Fruit fly (Drosophila melanogaster) whole organism, adult: ENCODE measurements around the gene Sfp33A4.
A peak's percentile ranks its signal among the peaks of the same experiment; 100 is the strongest.

ENCODE experiments used
- CG11617 ChIP-seq: fragments of 200-800 bp; sonication (Bioruptor generic); optimal IDR thresholded peaks from 2 replicates; lab custom pipeline; 2017; ENCODE audit warnings: mild to moderate bottlenecking, missing biosample characterization, missing genetic modification reagents, missing genetic modification characterization
- CG12768 ChIP-seq: fragments of 200-800 bp; sonication (Bioruptor generic); optimal IDR thresholded peaks from 2 replicates; lab custom pipeline; 2017; ENCODE audit warnings: missing biosample characterization, missing genetic modification characterization, mild to moderate bottlenecking, moderate library complexity, missing genetic modification reagents
- CG14711 ChIP-seq: fragments of 200-800 bp; sonication (Bioruptor generic); optimal IDR thresholded peaks from 2 replicates; lab custom pipeline; 2018; ENCODE audit warnings: missing biosample characterization, mild to moderate bottlenecking, missing genetic modification characterization, moderate library complexity
- CG1620 ChIP-seq: fragments of 200-800 bp; sonication (Bioruptor generic); optimal IDR thresholded peaks from 2 replicates; lab custom pipeline; 2016; ENCODE audit warnings: missing biosample characterization, missing genetic modification characterization
- CG33017 ChIP-seq: fragments of 200-800 bp; sonication (Bioruptor generic); optimal IDR thresholded peaks from 2 replicates; lab custom pipeline; 2018; ENCODE audit warnings: missing biosample characterization, mild to moderate bottlenecking, missing genetic modification characterization, moderate library complexity
- CG5204 ChIP-seq: fragments of 200-800 bp; sonication (Bioruptor generic); optimal IDR thresholded peaks from 2 replicates; lab custom pipeline; 2016; ENCODE audit warnings: missing biosample characterization, missing genetic modification characterization
- CG7045 ChIP-seq: fragments of 200-800 bp; sonication (Bioruptor generic); optimal IDR thresholded peaks from 2 replicates; lab custom pipeline; 2017; ENCODE audit warnings: missing biosample characterization, mild to moderate bottlenecking, missing genetic modification characterization
- CG7101 ChIP-seq: fragments of 200-800 bp; sonication (Bioruptor generic); optimal IDR thresholded peaks from 2 replicates; lab custom pipeline; 2018; ENCODE audit warnings: missing biosample characterization, mild to moderate bottlenecking, missing genetic modification characterization, moderate library complexity
- Clk ChIP-seq: fragments of 200-800 bp; sonication (Bioruptor generic); optimal IDR thresholded peaks from 2 replicates; lab custom pipeline; 2017; ENCODE audit warnings: missing biosample characterization, missing genetic modification characterization
- Crg-1 ChIP-seq: fragments of 200-800 bp; sonication (Bioruptor generic); optimal IDR thresholded peaks from 2 replicates; lab custom pipeline; 2016; ENCODE audit warnings: missing biosample characterization, missing genetic modification characterization
- Hr96 ChIP-seq: fragments of 200-800 bp; sonication (Bioruptor generic); optimal IDR thresholded peaks from 2 replicates; lab custom pipeline; 2016; ENCODE audit warnings: missing biosample characterization, missing genetic modification characterization
- Mnt ChIP-seq: fragments of 200-800 bp; sonication (Bioruptor generic); optimal IDR thresholded peaks from 2 replicates; lab custom pipeline; 2016; ENCODE audit warnings: missing biosample characterization, mild to moderate bottlenecking, missing genetic modification characterization
- bab1 ChIP-seq: fragments of 200-800 bp; sonication (Bioruptor generic); optimal IDR thresholded peaks from 3 replicates; lab custom pipeline; 2019; ENCODE audit warnings: missing biosample characterization, mild to moderate bottlenecking, missing genetic modification characterization, moderate library complexity
- cic ChIP-seq: fragments of 200-800 bp; sonication (Bioruptor generic); optimal IDR thresholded peaks from 2 replicates; lab custom pipeline; 2017; ENCODE audit warnings: missing biosample characterization, mild to moderate bottlenecking, missing genetic modification characterization, moderate library complexity
- cnc ChIP-seq, 2 experiments: fragments of >200 bp; optimal IDR thresholded peaks; 2 replicates each; lab custom pipeline; 2017
- kay ChIP-seq: fragments of 200-800 bp; sonication (Bioruptor generic); peaks from one replicate; lab custom pipeline; 2016; ENCODE audit warnings: missing biosample characterization, missing genetic modification characterization, borderline replicate concordance
- ovo ChIP-seq: fragments of 200-800 bp; sonication (Bioruptor generic); optimal IDR thresholded peaks from 2 replicates; lab custom pipeline; 2016; ENCODE audit warnings: missing biosample characterization, missing genetic modification characterization
- pad ChIP-seq: fragments of 200-800 bp; sonication (Bioruptor generic); optimal IDR thresholded peaks from 3 replicates; lab custom pipeline; 2017; ENCODE audit warnings: missing biosample characterization, missing genetic modification characterization, mild to moderate bottlenecking, moderate library complexity, missing genetic modification reagents
- tj ChIP-seq: fragments of 200-800 bp; sonication (Bioruptor generic); optimal IDR thresholded peaks from 3 replicates; lab custom pipeline; 2017; ENCODE audit warnings: missing biosample characterization, mild to moderate bottlenecking, missing genetic modification characterization, moderate library complexity
- toe ChIP-seq: fragments of 200-800 bp; sonication (Bioruptor generic); optimal IDR thresholded peaks from 2 replicates; lab custom pipeline; 2016; ENCODE audit warnings: missing biosample characterization, missing genetic modification characterization

The Sfp33A4 gene

DNA sequence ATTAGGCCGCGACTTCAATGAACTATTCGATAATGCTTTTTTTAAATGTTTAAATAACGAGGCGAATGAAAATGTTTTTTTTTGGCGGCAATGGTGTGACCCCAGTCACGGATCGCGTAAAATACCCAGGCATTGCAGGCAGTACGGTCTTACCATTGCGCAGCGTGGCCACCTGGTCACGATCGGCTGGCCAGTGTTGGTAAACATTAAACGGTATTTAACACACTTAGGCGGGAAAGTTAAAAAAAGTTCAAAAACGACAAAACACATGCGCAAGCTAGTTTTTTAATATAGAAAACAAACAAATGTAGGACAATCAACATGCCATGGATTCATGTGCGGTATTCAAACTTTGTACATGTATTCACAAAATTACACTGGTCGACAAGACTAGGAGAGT is 7.8 kb upstream of the Sfp33A4 start, which contains the start of gene esc:
esc (minus strand) TSS at position 129 of the 400 bp plus-strand sequence.
- TF ChIP-seq CG33017, result no peak
- peak; percentile 50 for TF ChIP-seq bab1
- peak; percentile 39 for TF ChIP-seq ovo (GFP tag; lab: Kevin White, UChicago)
- no peak for TF ChIP-seq CG5204 (GFP tag; lab: Kevin White, UChicago)
- peak; percentile 45 for TF ChIP-seq Crg-1
- peak; percentile 4 for TF ChIP-seq Mnt (GFP tag; lab: Kevin White, UChicago)
- TF ChIP-seq CG12768 (GFP tag; lab: Kevin White, UChicago), result no peak
- no peak for TF ChIP-seq kay
- no peak for TF ChIP-seq cnc (optimal IDR thresholded peaks at IDR 0.05; lab: Kevin White, UChicago)
- no peak for TF ChIP-seq toe (GFP tag; lab: Kevin White, UChicago)
- peak; percentile 13 for TF ChIP-seq CG14711
- TF ChIP-seq CG1620 (GFP tag; lab: Kevin White, UChicago), result peak; percentile 41
- no peak for TF ChIP-seq cic
- TF ChIP-seq tj (GFP tag; lab: Kevin White, UChicago), result no peak
- TF ChIP-seq Clk, result no peak
- peak; percentile 20 for TF ChIP-seq CG7101 (tag; lab: Kevin White, UChicago)
- TF ChIP-seq pad, result peak; percentile 35
- TF ChIP-seq CG11617 (GFP tag; lab: Kevin White, UChicago), result no peak
- no peak for TF ChIP-seq Hr96 (GFP tag; lab: Kevin White, UChicago)
- no peak for TF ChIP-seq CG7045 (GFP tag; lab: Kevin White, UChicago)

DNA sequence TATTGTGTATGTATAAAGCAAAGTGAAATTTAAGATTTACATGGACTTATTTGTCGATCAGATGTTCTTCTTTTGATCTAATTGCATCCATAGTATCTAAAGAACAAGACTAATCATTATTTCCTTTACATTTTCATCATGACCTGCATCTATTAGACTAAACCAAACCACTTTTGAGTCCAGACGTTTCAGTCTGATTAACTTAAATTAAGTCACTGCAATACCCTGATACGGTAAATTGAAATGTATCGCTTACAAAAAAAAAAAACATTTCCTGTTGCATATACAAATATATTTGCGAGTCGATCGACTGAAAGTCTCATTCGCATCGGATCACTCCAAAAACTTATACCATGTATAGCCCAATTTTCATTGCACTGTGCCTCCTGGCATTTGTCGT is 3.3 kb upstream of the Sfp33A4 start, which contains the start of gene CG45011:
CG45011 (plus strand) TSS at position 301 of the 400 bp plus-strand sequence.
- TF ChIP-seq kay (peak; percentile 18), cic (no peak), CG1620 (GFP tag; lab: Kevin White, UChicago) (no peak)

DNA sequence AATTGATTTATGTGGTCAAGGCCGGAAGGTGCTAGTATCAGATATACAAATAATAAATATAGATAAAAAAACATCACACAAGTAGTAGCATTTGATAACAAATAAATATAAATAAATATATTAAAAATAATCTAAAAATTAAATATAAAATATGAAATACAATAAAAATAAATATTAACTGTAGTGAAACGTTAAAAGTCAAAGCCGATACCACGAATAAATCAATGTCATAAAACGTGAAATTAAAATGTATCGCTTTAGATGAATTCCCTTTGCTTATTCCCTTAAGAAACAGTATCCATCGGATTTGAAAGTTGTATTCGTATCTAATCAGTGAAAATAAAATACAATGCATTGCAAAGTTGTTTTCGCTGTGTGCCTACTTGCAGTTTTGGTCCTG is 2.7 kb upstream of the Sfp33A4 start, which contains the start of gene CG45012:
CG45012 (plus strand) TSS at position 301 of the 400 bp plus-strand sequence.
- no peak for TF ChIP-seq CG5204 (GFP tag; lab: Kevin White, UChicago)
- TF ChIP-seq pad, result no peak
- TF ChIP-seq kay, result no peak
- no peak for TF ChIP-seq CG7045 (GFP tag; lab: Kevin White, UChicago)
- TF ChIP-seq Hr96 (GFP tag; lab: Kevin White, UChicago), result no peak
- no peak for TF ChIP-seq CG14711
- TF ChIP-seq CG33017, result no peak
- TF ChIP-seq CG7101 (tag; lab: Kevin White, UChicago), result no peak
- no peak for TF ChIP-seq Mnt (GFP tag; lab: Kevin White, UChicago)
- no peak for TF ChIP-seq ovo (GFP tag; lab: Kevin White, UChicago)
- no peak for TF ChIP-seq CG12768 (GFP tag; lab: Kevin White, UChicago)
- no peak for TF ChIP-seq cic
- no peak for TF ChIP-seq toe (GFP tag; lab: Kevin White, UChicago)
- no peak for TF ChIP-seq Clk
- TF ChIP-seq Crg-1, result no peak
- no peak for TF ChIP-seq bab1
- no peak for TF ChIP-seq CG1620 (GFP tag; lab: Kevin White, UChicago)

DNA sequence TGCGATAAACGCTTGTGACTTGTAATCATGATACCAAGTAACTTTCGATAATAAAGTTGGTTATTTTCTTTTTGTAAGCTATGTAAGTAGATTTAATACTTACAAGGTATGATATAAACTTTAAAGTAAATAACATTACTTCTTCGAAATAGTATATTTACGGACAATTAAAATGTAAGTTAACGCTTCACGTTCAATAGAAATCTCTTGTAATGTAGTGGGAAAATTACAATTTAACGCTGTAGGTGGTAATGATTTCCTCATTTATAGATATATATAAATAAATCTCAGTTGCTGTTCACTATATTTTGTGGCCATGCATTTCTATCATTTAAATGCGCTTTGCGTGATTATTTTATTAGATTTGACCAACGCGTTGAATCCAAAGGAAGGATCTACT is 370 bp downstream of the Sfp33A4 start, which contains the start of gene Sfp33A2:
Sfp33A2 (plus strand) TSS at position 301 of the 400 bp plus-strand sequence.
- no peak for TF ChIP-seq Clk
- TF ChIP-seq CG14711, result no peak
- no peak for TF ChIP-seq CG12768 (GFP tag; lab: Kevin White, UChicago)
- no peak for TF ChIP-seq cic
- TF ChIP-seq tj (GFP tag; lab: Kevin White, UChicago), result no peak
- TF ChIP-seq CG33017, result no peak
- TF ChIP-seq Crg-1, result no peak
- TF ChIP-seq toe (GFP tag; lab: Kevin White, UChicago), result no peak
- no peak for TF ChIP-seq pad
- TF ChIP-seq CG7101 (tag; lab: Kevin White, UChicago), result no peak
- TF ChIP-seq CG7045 (GFP tag; lab: Kevin White, UChicago), result no peak
- no peak for TF ChIP-seq kay

DNA sequence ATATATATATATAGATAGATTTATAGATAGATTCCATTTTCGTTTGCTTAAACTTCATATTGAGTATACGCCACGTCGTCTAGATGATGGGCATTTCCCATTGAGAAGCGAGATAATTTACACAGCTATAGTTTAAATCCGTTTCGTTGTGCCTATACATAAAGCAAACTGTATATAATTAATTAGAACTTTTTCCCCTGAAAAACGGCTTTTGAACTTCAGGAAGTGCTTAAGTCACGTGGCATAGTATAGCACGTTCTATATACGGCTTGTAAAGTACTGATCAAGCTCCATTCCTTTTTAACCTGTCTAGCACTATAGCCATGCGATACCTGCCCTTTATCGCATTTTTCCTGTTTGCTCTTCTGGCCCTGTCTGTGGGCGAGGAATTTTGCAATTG is 2.6 kb downstream of the Sfp33A4 start, which contains the start of gene Sfp33A3:
Sfp33A3 (plus strand) TSS at position 301 of the 400 bp plus-strand sequence.
- no peak for TF ChIP-seq CG5204 (GFP tag; lab: Kevin White, UChicago)
- no peak for TF ChIP-seq CG33017
- no peak for TF ChIP-seq pad
- no peak for TF ChIP-seq Clk

DNA sequence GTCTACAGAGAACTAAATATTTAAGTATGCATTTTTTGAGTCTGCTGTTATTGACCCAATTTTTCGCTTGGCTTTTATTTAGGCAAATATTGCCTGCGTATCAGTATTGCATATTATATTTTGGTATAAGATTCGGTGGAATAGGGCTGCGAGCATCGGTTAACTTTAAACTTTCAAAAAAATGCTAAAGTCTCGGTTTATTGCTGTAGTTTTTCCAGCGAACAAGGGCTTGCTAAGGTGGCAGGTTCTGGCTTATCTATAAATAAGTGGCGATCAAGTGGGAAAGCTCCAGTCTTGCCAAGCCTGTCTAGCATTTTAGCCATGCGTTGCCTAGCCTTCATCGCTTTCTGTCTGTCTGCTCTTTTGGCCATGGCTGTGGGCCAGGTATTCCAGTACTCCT is 3.3 kb downstream of the Sfp33A4 start, which contains the start of gene CG31704:
CG31704 (plus strand) TSS at position 301 of the 400 bp plus-strand sequence.
- no peak for TF ChIP-seq Mnt (GFP tag; lab: Kevin White, UChicago)

DNA sequence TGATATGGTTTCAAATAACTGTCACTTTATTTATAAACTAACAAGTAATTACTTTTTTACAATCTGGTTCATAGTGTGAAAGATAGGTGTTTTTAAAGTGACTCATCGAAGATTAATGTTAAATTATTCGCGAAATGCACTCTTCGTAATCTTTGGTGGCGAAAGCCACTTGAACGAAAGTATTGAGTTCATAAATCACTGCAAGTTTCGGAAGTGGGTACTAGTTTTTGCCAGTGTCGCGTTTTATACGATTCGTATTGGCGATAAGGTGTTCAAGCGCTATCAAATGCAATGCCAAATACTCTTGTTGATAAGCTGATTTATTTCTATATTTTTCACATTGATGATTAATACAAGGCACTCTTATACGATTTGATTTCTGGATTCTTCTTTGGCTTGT is 4.5 kb downstream of the Sfp33A4 start:
- TF ChIP-seq toe (GFP tag; lab: Kevin White, UChicago) (no peak), Clk (no peak), CG14711 (no peak), CG33017 (peak; percentile 45), tj (GFP tag; lab: Kevin White, UChicago) (no peak), Hr96 (GFP tag; lab: Kevin White, UChicago) (peak; percentile 4), pad (no peak), Mnt (GFP tag; lab: Kevin White, UChicago) (no peak), CG7045 (GFP tag; lab: Kevin White, UChicago) (peak; percentile 6), cic (no peak), cnc (optimal IDR thresholded peaks at IDR 0.05; lab: Kevin White, UChicago) (no peak), kay (peak; percentile 95), bab1 (no peak), CG1620 (GFP tag; lab: Kevin White, UChicago) (no peak), Crg-1 (no peak), CG7101 (tag; lab: Kevin White, UChicago) (no peak), CG11617 (GFP tag; lab: Kevin White, UChicago) (no peak), ovo (GFP tag; lab: Kevin White, UChicago) (no peak), CG5204 (GFP tag; lab: Kevin White, UChicago) (peak; percentile 32), CG12768 (GFP tag; lab: Kevin White, UChicago) (peak; percentile 32)
